Worm (Caenorhabditis elegans) whole organism, midembryonic: Measurements from ENCODE around the gene B0228.1.

Experiments
- T22C8.4 ChIP-seq: fragments of 200-800 bp; sonication (Bioruptor generic); IDR thresholded peaks from 2 replicates; pipeline ENCODE4 v1.3.6; 2022; ENCODE audit warnings: missing genetic modification characterization, missing compliant biosample characterization
- tab-1 ChIP-seq: fragments of 200-800 bp; sonication (Bioruptor generic); IDR thresholded peaks from 2 replicates; pipeline ENCODE4 v1.3.6; 2022; ENCODE audit warnings: missing genetic modification characterization, missing compliant biosample characterization

ce11 chrII:7720479-7720878, 34.7 kb upstream of the B0228.1 start:
- TF ChIP-seq tab-1 (GFP tag; lab: Robert Waterston, UW) (no peak), T22C8.4 (GFP tag; lab: Robert Waterston, UW) (no peak)
